Worm (Caenorhabditis elegans): Measurements from ENCODE around the gene smu-2.
A peak's percentile ranks its signal among the peaks of the same experiment; 100 is the strongest.

smu-2 gene

ce11 chrII:3438280-3438679 is 43.9 kb upstream of the smu-2 start:
- no peak for TF ChIP-seq ceh-90 (tag; optimal IDR thresholded peaks at IDR 0.05)
- no peak for TF ChIP-seq lir-3 (tag; optimal IDR thresholded peaks at IDR 0.05; ENCODE audit: poor library complexity)
- no peak for TF ChIP-seq unc-62 (GFP tag; optimal IDR thresholded peaks at IDR 0.05)
- no peak for TF ChIP-seq egl-13 (tag; optimal IDR thresholded peaks at IDR 0.05)
- TF ChIP-seq blmp-1 (tag; optimal IDR thresholded peaks at IDR 0.05): peak; percentile 90

ce11 chrII:3439244-3439698 is 42.9 kb upstream of the smu-2 start:
- TF ChIP-seq jun-1 (tag; optimal IDR thresholded peaks at IDR 0.05) (peak; percentile 6), mef-2 (tag; optimal IDR thresholded peaks at IDR 0.05) (no peak), nhr-77 (tag; optimal IDR thresholded peaks at IDR 0.05) (no peak), unc-130 (tag; optimal IDR thresholded peaks at IDR 0.05) (no peak), ets-5 (GFP tag; IDR thresholded peaks at IDR 0.05) (no peak), blmp-1 (tag; optimal IDR thresholded peaks at IDR 0.05) (peak; percentile 66), fos-1 (tag; optimal IDR thresholded peaks at IDR 0.05) (no peak), sox-4 (tag; optimal IDR thresholded peaks at IDR 0.05) (no peak), snpc-4 (tag; optimal IDR thresholded peaks at IDR 0.05) (no peak), hlh-17 (GFP tag; optimal IDR thresholded peaks at IDR 0.05; ENCODE audit: borderline replicate concordance) (no peak), pqm-1 (tag; optimal IDR thresholded peaks at IDR 0.05) (peak; percentile 43), ceh-63 (GFP tag; optimal IDR thresholded peaks at IDR 0.05) (no peak), mdl-1 (tag; optimal IDR thresholded peaks at IDR 0.05) (no peak), sup-37 (GFP tag; optimal IDR thresholded peaks at IDR 0.05) (peak; percentile 10), fkh-8 (tag; optimal IDR thresholded peaks at IDR 0.05) (no peak), nhr-84 (tag; optimal IDR thresholded peaks at IDR 0.05) (no peak), zag-1 (tag; optimal IDR thresholded peaks at IDR 0.05) (no peak), fkh-4 (tag; optimal IDR thresholded peaks at IDR 0.05; ENCODE audit: borderline replicate concordance) (no peak), nhr-90 (tag; optimal IDR thresholded peaks at IDR 0.05; ENCODE audit: poor library complexity) (peak; percentile 75), pax-3 (tag; optimal IDR thresholded peaks at IDR 0.05) (no peak), swsn-7 (tag; optimal IDR thresholded peaks at IDR 0.05) (no peak), nhr-28 (tag; optimal IDR thresholded peaks at IDR 0.05) (no peak), efl-3 (GFP tag; optimal IDR thresholded peaks at IDR 0.05) (no peak), nhr-237 (tag; optimal IDR thresholded peaks at IDR 0.05) (no peak), C04F5.9 (tag; optimal IDR thresholded peaks at IDR 0.05) (no peak), nhr-71 (tag; optimal IDR thresholded peaks at IDR 0.05) (peak; percentile 60), ztf-11 (tag; optimal IDR thresholded peaks at IDR 0.05) (no peak), ceh-8 (GFP tag; optimal IDR thresholded peaks at IDR 0.05) (no peak), lin-39 (tag; optimal IDR thresholded peaks at IDR 0.05) (no peak), sptf-1 (tag; optimal IDR thresholded peaks at IDR 0.05) (no peak), nhr-11 (tag; optimal IDR thresholded peaks at IDR 0.05) (no peak), nhr-20 (tag; optimal IDR thresholded peaks at IDR 0.05) (peak; percentile 39), F16B12.6 (tag; optimal IDR thresholded peaks at IDR 0.05) (no peak), ceh-90 (tag; optimal IDR thresholded peaks at IDR 0.05) (no peak), hpl-2 (GFP tag; optimal IDR thresholded peaks at IDR 0.05) (no peak), C34B4.2 (tag; optimal IDR thresholded peaks at IDR 0.05) (no peak), ama-1 (optimal IDR thresholded peaks at IDR 0.05) (no peak), egl-27 (tag; optimal IDR thresholded peaks at IDR 0.05) (no peak), nhr-85 (tag) (peak; percentile 57), ceh-82 (tag; optimal IDR thresholded peaks at IDR 0.05) (peak in 1 of 3 experiments; percentile 3), skn-1 (tag; optimal IDR thresholded peaks at IDR 0.05) (no peak), zip-4 (GFP tag; optimal IDR thresholded peaks at IDR 0.05) (no peak), hlh-4 (tag; optimal IDR thresholded peaks at IDR 0.05) (no peak), nhr-12 (tag; optimal IDR thresholded peaks at IDR 0.05) (no peak), ceh-88 (GFP tag; IDR thresholded peaks at IDR 0.05) (no peak), lsy-2 (tag; optimal IDR thresholded peaks at IDR 0.05) (no peak), ces-1 (GFP tag; optimal IDR thresholded peaks at IDR 0.05) (no peak), snu-23 (GFP tag; optimal IDR thresholded peaks at IDR 0.05) (peak; percentile 38), lir-3 (tag; optimal IDR thresholded peaks at IDR 0.05; ENCODE audit: poor library complexity) (no peak), lin-13 (GFP tag; optimal IDR thresholded peaks at IDR 0.05) (no peak)
